Worm (Caenorhabditis elegans) whole organism, dauer: Measurements from ENCODE around the gene gtf-2H2C.

Experiments used
- unc-62 ChIP-seq: sonication (generic microtip); optimal IDR thresholded peaks from 2 replicates; lab custom pipeline; 2017; ENCODE audit warnings: missing biosample characterization, missing genetic modification reagents, missing genetic modification characterization

gtf-2H2C gene

DNA sequence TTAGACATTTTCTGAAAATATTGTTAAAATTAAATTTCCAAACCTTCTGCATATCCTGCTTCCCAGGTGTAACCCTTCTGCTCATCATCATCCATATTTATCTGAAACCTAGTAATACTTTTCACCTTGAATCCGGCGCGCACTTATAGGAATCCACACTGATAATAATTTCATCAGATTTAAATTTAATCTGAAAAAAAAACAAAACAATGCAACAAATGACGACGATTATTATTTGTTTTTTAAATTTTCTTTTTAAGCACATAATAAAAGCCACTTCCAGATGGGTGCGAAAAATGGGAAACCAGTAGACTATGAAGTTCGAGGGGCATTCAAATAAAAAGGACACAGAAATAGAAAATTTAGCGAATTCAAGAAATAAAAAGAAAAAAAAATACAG is at the start of gene gtf-2H2C:
Gene gtf-2H2C (minus strand): TSS at position 101 of the 400 bp plus-strand sequence.
- TF ChIP-seq unc-62: no peak

- no peak for TF ChIP-seq unc-62
Observed at ce11 chrIII:10136778-10137177, 46.2 kb upstream of the gtf-2H2C start, which contains the start of gene ZK1128.7. ZK1128.7 (plus strand) TSS chrIII:10137006.

DNA sequence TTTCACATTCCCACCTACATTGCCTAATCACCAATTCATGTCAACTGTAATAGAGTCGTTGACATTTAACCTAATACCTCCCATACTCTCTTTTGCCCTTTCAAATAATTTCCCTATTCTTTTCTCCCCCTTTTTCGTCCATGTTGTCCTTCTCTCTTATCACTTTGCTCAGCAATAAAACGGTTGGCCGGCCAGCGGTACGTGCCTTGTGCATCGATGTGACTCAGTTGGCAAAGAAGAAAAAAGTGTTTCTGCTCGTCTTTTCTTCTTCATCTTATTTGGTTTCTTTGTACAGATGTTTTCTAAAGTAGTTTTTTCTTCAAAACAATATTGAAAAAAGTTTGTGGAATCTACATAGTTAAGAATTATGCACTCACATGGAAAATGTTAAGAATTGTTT is 43.9 kb upstream of the gtf-2H2C start:
- TF ChIP-seq unc-62: no peak

DNA sequence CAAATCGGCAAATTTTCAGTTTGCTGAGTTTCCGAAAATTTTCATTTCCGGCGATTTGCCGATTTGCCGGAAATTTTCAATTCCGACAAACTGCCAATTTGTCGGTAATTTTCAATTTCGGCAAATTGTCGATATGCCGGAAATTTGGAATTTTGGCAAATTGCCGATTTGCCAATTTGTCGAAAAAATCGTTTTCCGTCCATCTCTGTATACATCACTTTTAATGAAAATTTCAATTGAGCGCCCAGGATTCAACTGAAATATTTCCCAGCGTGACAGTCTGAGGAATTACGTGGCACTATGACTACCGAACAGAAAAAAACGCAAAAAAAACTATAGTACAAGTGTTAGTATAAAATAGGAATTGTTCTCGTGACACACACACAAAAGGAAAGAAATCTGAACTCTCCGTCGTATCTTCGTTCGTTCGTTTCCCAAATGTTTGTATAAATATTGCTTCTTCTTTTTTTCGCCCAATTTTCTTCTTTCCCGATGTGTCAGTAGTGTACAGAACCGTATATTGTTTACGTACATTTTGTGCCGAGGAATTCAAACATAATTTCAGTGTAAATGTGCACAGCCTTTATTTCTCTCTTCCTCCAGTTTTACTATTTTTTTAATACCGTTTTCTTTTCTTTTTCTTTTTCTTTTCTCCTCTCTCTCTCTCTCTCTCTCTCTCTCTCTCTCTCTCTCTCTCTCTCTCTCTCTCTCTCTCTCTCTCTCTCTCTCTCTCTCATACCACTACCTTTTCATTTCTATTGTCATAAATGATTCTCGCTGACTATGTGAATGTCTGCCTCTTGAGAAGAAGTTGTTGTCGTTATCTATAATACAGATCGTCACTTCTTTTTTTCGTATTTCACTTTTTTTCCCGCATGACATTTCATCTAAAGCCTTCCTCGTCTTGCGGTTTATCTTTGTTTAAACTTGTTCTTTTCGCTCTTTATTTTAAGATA is 42.2 kb upstream of the gtf-2H2C start:
- TF ChIP-seq unc-62: no peak

- TF ChIP-seq unc-62: no peak
Observed at ce11 chrIII:10126375-10126774, 35.8 kb upstream of the gtf-2H2C start.

DNA sequence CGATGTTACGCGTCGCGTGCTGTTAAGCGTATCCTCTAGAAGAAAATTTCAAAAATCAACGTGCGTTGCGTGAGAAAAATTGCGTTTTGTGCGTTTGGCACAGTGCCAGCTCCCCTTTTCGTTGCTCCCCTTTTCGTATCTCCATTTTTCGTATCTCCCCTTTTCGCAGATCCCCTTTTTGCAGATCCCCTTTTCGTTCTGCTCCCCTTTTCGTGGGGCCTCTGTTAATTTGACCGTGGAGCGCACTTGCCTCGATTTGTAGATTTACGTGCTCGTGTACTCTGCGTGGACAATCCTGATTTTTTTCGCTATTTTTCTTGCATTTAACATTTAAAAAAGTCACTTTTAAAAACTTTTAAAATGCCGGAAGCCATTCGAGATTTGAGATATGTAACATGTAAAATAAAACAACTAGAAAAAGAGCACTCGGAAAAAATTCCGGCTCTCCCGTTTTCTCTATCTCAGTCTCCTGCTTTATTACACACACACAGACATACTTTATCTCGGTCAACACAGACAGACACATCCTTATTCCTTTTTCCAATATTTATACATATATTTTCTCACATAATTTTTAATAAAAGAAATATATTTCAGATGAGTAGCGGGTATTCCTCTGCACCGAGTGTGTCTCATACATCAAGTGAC is 33.1 kb upstream of the gtf-2H2C start, which contains the start of gene ttll-4:
Gene ttll-4 (plus strand): TSS at position 598 of the 648 bp plus-strand sequence.
- no peak for TF ChIP-seq unc-62

DNA sequence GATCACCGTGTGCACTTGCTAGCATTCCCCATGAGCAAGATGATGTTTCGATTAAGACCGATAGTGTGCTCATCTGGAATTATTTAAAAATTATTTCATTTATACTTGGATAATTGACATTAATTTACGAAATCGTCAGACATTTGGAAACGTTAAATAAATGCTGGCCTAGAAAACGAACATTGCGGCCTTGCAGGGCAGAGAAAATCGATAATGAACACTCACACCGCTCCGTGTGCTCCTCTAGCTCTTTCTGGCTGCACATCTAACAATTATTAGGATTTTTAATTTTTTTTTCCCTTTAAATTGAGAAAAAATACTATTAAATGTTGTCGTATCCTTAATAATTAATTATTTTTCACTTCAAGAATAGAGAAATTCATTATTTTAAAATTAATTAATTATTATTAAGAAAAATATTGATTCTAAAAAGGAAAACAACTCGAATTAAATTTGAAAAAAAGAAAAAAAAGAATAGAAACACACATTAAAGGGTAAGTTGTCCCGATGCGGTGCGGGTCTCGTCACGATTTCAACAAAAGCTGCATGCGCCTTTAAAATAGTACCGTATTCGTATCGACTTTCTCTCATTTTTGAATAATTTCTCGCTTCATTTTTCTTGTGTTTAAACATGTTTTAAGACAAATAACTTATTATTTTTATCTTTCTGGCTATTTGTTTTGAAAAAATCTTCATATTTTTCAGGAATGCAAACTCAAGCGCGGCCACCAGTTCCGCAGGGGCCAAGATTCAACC is 29.7 kb upstream of the gtf-2H2C start, which contains the start of the genes gtf-2H3 and ham-3:
Gene gtf-2H3 (minus strand): TSS at position 73 of the 756 bp plus-strand sequence.
Gene ham-3 (plus strand): TSS at position 706 of the 756 bp plus-strand sequence.
- TF ChIP-seq unc-62: no peak

DNA sequence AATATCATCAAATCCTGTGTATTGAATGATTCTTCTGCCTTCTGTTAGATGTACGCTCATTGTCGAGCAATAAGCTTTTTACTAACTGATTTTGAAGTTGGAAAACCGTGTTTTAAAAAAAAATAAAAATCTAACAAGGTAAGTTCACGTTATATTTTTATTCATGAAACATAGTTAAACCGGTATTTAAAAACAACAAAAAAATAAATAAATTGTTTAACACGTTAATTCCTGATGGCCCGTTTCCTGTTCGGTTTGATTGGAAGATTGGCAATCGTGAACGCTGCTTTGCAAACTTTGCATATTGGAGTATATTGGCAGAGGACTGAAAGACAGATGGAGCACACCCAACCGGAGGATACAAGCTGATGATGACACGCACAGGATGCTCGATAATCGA is 28.2 kb upstream of the gtf-2H2C start, which contains the start of gene ZK1128.3:
Gene ZK1128.3 (minus strand): TSS at position 101 of the 400 bp plus-strand sequence.
- no peak for TF ChIP-seq unc-62

DNA sequence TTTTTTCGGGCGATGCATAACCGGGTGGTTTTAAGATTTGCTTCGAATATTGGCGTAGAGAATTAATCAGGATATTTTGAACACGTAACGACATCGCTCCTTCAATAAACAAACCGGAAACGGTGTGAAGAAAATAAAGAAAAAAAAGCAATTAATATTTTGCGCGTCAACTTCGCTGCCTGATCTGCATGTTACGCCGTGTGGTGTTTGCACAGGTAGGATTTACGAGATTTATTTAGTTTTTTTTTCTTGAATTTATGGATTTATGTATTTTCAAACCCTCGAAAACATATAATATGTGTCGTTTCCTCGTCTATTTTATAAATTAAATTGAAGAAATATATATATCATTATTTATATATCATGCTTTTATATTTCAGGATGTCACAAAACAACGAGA is 24.1 kb upstream of the gtf-2H2C start, which contains the start of the genes ZK1128.1 and mett-10:
Gene ZK1128.1 (minus strand): TSS at position 99 of the 400 bp plus-strand sequence.
Gene mett-10 (plus strand): TSS at position 375 of the 400 bp plus-strand sequence.
- TF ChIP-seq unc-62: no peak

- no peak for TF ChIP-seq unc-62
Observed at ce11 chrIII:10112958-10113357, 22.4 kb upstream of the gtf-2H2C start, which contains the start of gene vps-29. vps-29 (minus strand) TSS chrIII:10113058.

DNA sequence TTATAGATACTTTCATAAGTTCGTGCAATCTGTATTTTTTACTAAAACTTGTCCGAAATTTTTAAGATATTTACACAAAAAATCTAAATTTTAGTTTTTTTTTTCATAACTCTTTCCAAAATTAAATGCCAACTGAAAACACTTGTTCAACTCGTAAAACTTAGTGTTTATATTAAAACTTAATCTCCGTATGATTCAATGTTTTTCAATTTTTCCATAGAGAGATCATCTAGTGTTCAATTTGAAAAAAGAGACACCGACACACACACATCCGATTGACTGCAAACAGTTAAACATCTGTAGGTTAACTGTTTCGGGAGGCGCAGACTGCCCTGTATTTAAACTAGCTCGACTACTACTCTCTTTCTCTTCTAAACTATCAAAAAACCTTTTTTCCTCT is 18.4 kb upstream of the gtf-2H2C start, which contains the start of gene T16H12.9:
Gene T16H12.9 (plus strand): TSS at position 301 of the 400 bp plus-strand sequence.
- no peak for TF ChIP-seq unc-62

- TF ChIP-seq unc-62: no peak
Observed at ce11 chrIII:10106390-10106789, 15.8 kb upstream of the gtf-2H2C start, which contains the start of gene srt-55. srt-55 (minus strand) TSS chrIII:10106490.

ce11 chrIII:10101352-10101751 is 10.8 kb upstream of the gtf-2H2C start, which contains the start of gene kel-10:
kel-10 (minus strand) TSS chrIII:10101452.
- TF ChIP-seq unc-62: no peak

DNA sequence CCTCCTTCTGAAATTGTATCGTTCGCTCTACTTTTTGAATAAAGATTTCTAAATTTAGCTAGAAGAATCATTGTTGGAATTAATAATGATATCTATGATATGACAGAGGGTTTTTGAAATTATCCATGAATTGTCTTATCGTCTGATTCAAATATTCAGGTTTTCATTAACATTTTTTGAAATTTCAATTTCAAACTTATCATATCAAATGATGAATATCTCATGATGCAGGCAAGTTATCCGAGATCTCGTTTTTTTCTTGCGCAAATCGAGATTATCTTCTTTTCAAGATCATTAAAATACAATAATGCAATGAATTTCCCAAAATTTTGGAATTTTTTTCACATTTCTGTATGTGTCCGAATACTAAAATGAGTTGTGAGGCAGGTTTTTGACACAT is 7.4 kb upstream of the gtf-2H2C start, which contains the start of gene spop-1:
Gene spop-1 (minus strand): TSS at position 101 of the 400 bp plus-strand sequence.
- TF ChIP-seq unc-62: no peak

- no peak for TF ChIP-seq unc-62
Observed at ce11 chrIII:10096525-10096972, 6.0 kb upstream of the gtf-2H2C start.

DNA sequence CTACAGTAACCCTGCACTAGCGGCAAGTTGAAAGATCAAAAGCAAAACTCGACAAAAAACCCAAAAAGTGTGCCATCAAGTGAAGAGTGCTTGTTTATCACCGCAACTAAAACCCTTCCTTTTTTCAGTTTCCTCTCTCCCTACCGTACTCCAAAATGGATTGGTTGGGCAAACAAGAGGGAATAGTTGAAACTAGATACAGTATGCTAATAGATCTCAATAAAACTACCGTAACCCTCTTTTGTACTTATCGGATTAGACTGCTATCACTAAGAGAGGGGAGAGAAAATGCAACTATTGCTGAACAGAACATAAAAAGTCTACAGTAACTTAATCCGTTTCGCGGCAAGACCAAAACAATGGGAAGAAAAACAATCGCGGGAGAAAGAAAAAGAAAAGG is 4.8 kb upstream of the gtf-2H2C start:
- no peak for TF ChIP-seq unc-62
